Fruit fly (Drosophila melanogaster) whole organism, embryonic: ENCODE results near the gene CG16710.
A peak's percentile ranks its signal among the peaks of the same experiment; 100 is the strongest.

Source experiments
- CG1024 ChIP-seq: fragments of 200-800 bp; sonication (Bioruptor generic); IDR thresholded peaks from 2 replicates; pipeline ENCODE4 v1.3.6; 2022; ENCODE audit warnings: missing biosample characterization, missing genetic modification characterization
- CG10366 ChIP-seq: fragments of 200-800 bp; sonication (Bioruptor generic); IDR thresholded peaks from 2 replicates; pipeline ENCODE4 v1.3.6; 2022; ENCODE audit warnings: missing biosample characterization, missing genetic modification characterization
- CG12659 ChIP-seq: fragments of 200-800 bp; sonication (Bioruptor generic); optimal IDR thresholded peaks from 3 replicates; lab custom pipeline; 2017; ENCODE audit warnings: mild to moderate bottlenecking, missing biosample characterization, missing genetic modification reagents, missing genetic modification characterization
- CG13123 ChIP-seq: fragments of 200-800 bp; sonication (Bioruptor generic); optimal IDR thresholded peaks from 2 replicates; lab custom pipeline; 2016; ENCODE audit warnings: missing biosample characterization, missing genetic modification characterization
- CG13287 ChIP-seq: fragments of 200-800 bp; sonication (Bioruptor generic); IDR thresholded peaks from 2 replicates; pipeline ENCODE4 v1.3.6; 2022; ENCODE audit warnings: missing biosample characterization, missing genetic modification characterization; ENCODE audit not compliant: partially characterized antibody
- CG15479 ChIP-seq: fragments of 200-800 bp; sonication (Bioruptor generic); optimal IDR thresholded peaks from 3 replicates; lab custom pipeline; 2019; ENCODE audit warnings: missing biosample characterization, mild to moderate bottlenecking, missing genetic modification characterization, moderate library complexity
- CG15601 ChIP-seq: fragments of 200-800 bp; sonication (Bioruptor generic); optimal IDR thresholded peaks from 3 replicates; lab custom pipeline; 2019; ENCODE audit warnings: missing biosample characterization, mild to moderate bottlenecking, missing genetic modification characterization, moderate library complexity
- CG17802 ChIP-seq: fragments of 200-800 bp; sonication (Bioruptor generic); optimal IDR thresholded peaks from 2 replicates; lab custom pipeline; 2018; ENCODE audit warnings: missing biosample characterization, mild to moderate bottlenecking, missing genetic modification characterization, moderate library complexity
- CG18764 ChIP-seq: fragments of 200-800 bp; sonication (Bioruptor generic); optimal IDR thresholded peaks from 3 replicates; lab custom pipeline; 2016; ENCODE audit warnings: missing biosample characterization, missing genetic modification characterization
- CG2889 ChIP-seq: fragments of 200-800 bp; sonication (Bioruptor generic); IDR thresholded peaks from 3 replicates; pipeline ENCODE4 v1.3.6; 2022; ENCODE audit warnings: missing biosample characterization, missing genetic modification characterization
- CG33557 ChIP-seq: fragments of 200-800 bp; sonication (Bioruptor generic); optimal IDR thresholded peaks from 2 replicates; lab custom pipeline; 2019; ENCODE audit warnings: missing biosample characterization, mild to moderate bottlenecking, missing genetic modification characterization, moderate library complexity
- CG34376 ChIP-seq: fragments of 200-800 bp; sonication (Bioruptor generic); optimal IDR thresholded peaks from 2 replicates; lab custom pipeline; 2018; ENCODE audit warnings: missing biosample characterization, mild to moderate bottlenecking, missing genetic modification characterization
- CG4282 ChIP-seq: fragments of 200-800 bp; sonication (Bioruptor generic); optimal IDR thresholded peaks from 2 replicates; lab custom pipeline; 2016; ENCODE audit warnings: missing biosample characterization, missing genetic modification characterization
- CG4404 ChIP-seq: fragments of 200-800 bp; sonication (Bioruptor generic); IDR thresholded peaks from 2 replicates; pipeline ENCODE4 v1.3.6; 2022; ENCODE audit warnings: missing biosample characterization, missing genetic modification characterization
- CG4707 ChIP-seq: fragments of 200-800 bp; sonication (Bioruptor generic); optimal IDR thresholded peaks from 2 replicates; lab custom pipeline; 2018; ENCODE audit warnings: missing biosample characterization, mild to moderate bottlenecking, missing genetic modification characterization, moderate library complexity
- CG6683 ChIP-seq: fragments of 200-800 bp; sonication (Bioruptor generic); optimal IDR thresholded peaks from 2 replicates; lab custom pipeline; 2017; ENCODE audit warnings: missing biosample characterization, mild to moderate bottlenecking, missing genetic modification characterization, missing genetic modification reagents
- CG7271 ChIP-seq: fragments of 200-800 bp; sonication (Bioruptor generic); optimal IDR thresholded peaks from 2 replicates; lab custom pipeline; 2018; ENCODE audit warnings: missing biosample characterization, mild to moderate bottlenecking, missing genetic modification characterization, moderate library complexity
- CG7928 ChIP-seq: fragments of 200-800 bp; sonication (Bioruptor generic); optimal IDR thresholded peaks from 2 replicates; lab custom pipeline; 2017; ENCODE audit warnings: missing biosample characterization, mild to moderate bottlenecking, missing genetic modification characterization
- CG8281 ChIP-seq: fragments of 200-800 bp; sonication (Bioruptor generic); optimal IDR thresholded peaks from 2 replicates; lab custom pipeline; 2018; ENCODE audit warnings: missing biosample characterization, mild to moderate bottlenecking, missing genetic modification characterization, moderate library complexity
- CG9797 ChIP-seq: fragments of 200-800 bp; sonication (Bioruptor generic); optimal IDR thresholded peaks from 3 replicates; lab custom pipeline; 2018; ENCODE audit warnings: missing biosample characterization, mild to moderate bottlenecking, missing genetic modification characterization
- CrebB ChIP-seq: fragments of 200-800 bp; sonication (Bioruptor generic); optimal IDR thresholded peaks from 3 replicates; lab custom pipeline; 2018; ENCODE audit warnings: missing biosample characterization, mild to moderate bottlenecking, missing genetic modification characterization
- D ChIP-seq, 2 experiments: fragments of 200-800 bp in 1 of 2; fragments of >200 bp in 1 of 2; sonication (Bioruptor generic) in 1 of 2; optimal IDR thresholded peaks; 2 replicates in 1 of 2; 3 replicates in 1 of 2; lab custom pipeline; 2017; ENCODE audit warnings: mild to moderate bottlenecking in 1 of 2, missing biosample characterization in 1 of 2, missing genetic modification characterization in 1 of 2, missing genetic modification reagents in 1 of 2
- Dip2 ChIP-seq: fragments of 200-800 bp; sonication (Bioruptor generic); IDR thresholded peaks from 2 replicates; pipeline ENCODE4 v1.3.6; 2022; ENCODE audit warnings: missing biosample characterization, missing genetic modification characterization
- Doc3 ChIP-seq: fragments of 200-800 bp; sonication (Bioruptor generic); IDR thresholded peaks from 3 replicates; pipeline ENCODE4 v1.3.6; 2022; ENCODE audit warnings: missing biosample characterization, missing genetic modification characterization; ENCODE audit not compliant: partially characterized antibody
- GATAe ChIP-seq: fragments of 200-800 bp; sonication (Bioruptor generic); conservative IDR thresholded peaks from 2 replicates; pipeline ENCODE4 v1.3.6; 2022; ENCODE audit warnings: missing biosample characterization, missing genetic modification characterization
- MTF-1 ChIP-seq: fragments of 200-800 bp; sonication (Bioruptor generic); optimal IDR thresholded peaks from 2 replicates; lab custom pipeline; 2018; ENCODE audit warnings: missing biosample characterization, mild to moderate bottlenecking, missing genetic modification characterization, borderline replicate concordance
- Myb ChIP-seq: fragments of 200-800 bp; sonication (Bioruptor generic); optimal IDR thresholded peaks from 2 replicates; lab custom pipeline; 2016; ENCODE audit warnings: missing biosample characterization, missing genetic modification characterization
- Nf-YB ChIP-seq: fragments of 200-800 bp; sonication (Bioruptor generic); optimal IDR thresholded peaks from 3 replicates; lab custom pipeline; 2019; ENCODE audit warnings: missing biosample characterization, mild to moderate bottlenecking, missing genetic modification characterization, moderate library complexity
- Scr ChIP-seq: fragments of 200-800 bp; sonication (Bioruptor generic); IDR thresholded peaks from 2 replicates; pipeline ENCODE4 v1.3.6; 2022; ENCODE audit warnings: missing biosample characterization, missing genetic modification characterization; ENCODE audit not compliant: partially characterized antibody
- YL-1 ChIP-seq: fragments of 200-800 bp; sonication (Bioruptor generic); optimal IDR thresholded peaks from 3 replicates; lab custom pipeline; 2017; ENCODE audit warnings: missing biosample characterization, mild to moderate bottlenecking, missing genetic modification characterization
- ab ChIP-seq: fragments of 200-800 bp; sonication (Bioruptor generic); optimal IDR thresholded peaks from 2 replicates; lab custom pipeline; 2016; ENCODE audit warnings: missing biosample characterization, missing genetic modification characterization
- az2 ChIP-seq: fragments of 200-800 bp; sonication (Bioruptor generic); optimal IDR thresholded peaks from 3 replicates; lab custom pipeline; 2016; ENCODE audit warnings: missing biosample characterization, missing genetic modification characterization
- bowl ChIP-seq: fragments of 200-800 bp; sonication (Bioruptor generic); IDR thresholded peaks from 2 replicates; pipeline ENCODE4 v1.3.6; 2022; ENCODE audit warnings: missing biosample characterization, missing genetic modification characterization
- btn ChIP-seq: fragments of 200-800 bp; sonication (Bioruptor generic); optimal IDR thresholded peaks from 2 replicates; lab custom pipeline; 2016; ENCODE audit warnings: missing biosample characterization, missing genetic modification characterization
- cad ChIP-seq: fragments of >200 bp; optimal IDR thresholded peaks from 2 replicates; lab custom pipeline; 2017; ENCODE audit warnings: missing biosample characterization, missing genetic modification characterization
- disco-r ChIP-seq: fragments of 200-800 bp; sonication (Bioruptor generic); optimal IDR thresholded peaks from 2 replicates; lab custom pipeline; 2016; ENCODE audit warnings: missing biosample characterization, missing genetic modification characterization
- ewg ChIP-seq: fragments of 200-800 bp; sonication (Bioruptor generic); optimal IDR thresholded peaks from 3 replicates; lab custom pipeline; 2017; ENCODE audit warnings: mild to moderate bottlenecking, missing biosample characterization, missing genetic modification reagents, missing genetic modification characterization
- gcm2 ChIP-seq: fragments of 200-800 bp; sonication (Bioruptor generic); optimal IDR thresholded peaks from 2 replicates; lab custom pipeline; 2016; ENCODE audit warnings: missing biosample characterization, missing genetic modification characterization
- grau ChIP-seq: fragments of 200-800 bp; optimal IDR thresholded peaks from 3 replicates; lab custom pipeline; 2019; ENCODE audit warnings: missing biosample characterization, mild to moderate bottlenecking, missing genetic modification characterization, moderate library complexity
- her ChIP-seq: fragments of 200-800 bp; sonication (Bioruptor generic); optimal IDR thresholded peaks from 2 replicates; lab custom pipeline; 2016; ENCODE audit warnings: missing biosample characterization, missing genetic modification characterization
- kay ChIP-seq: fragments of 200-800 bp; sonication (Bioruptor generic); optimal IDR thresholded peaks from 2 replicates; lab custom pipeline; 2016; ENCODE audit warnings: missing biosample characterization, missing genetic modification characterization
- mam ChIP-seq: fragments of 200-800 bp; sonication (Bioruptor generic); optimal IDR thresholded peaks from 3 replicates; lab custom pipeline; 2016; ENCODE audit warnings: missing biosample characterization, missing genetic modification characterization
- schlank ChIP-seq: fragments of 200-800 bp; sonication (Bioruptor generic); optimal IDR thresholded peaks from 2 replicates; lab custom pipeline; 2018; ENCODE audit warnings: missing biosample characterization, mild to moderate bottlenecking, missing genetic modification characterization
- sisA ChIP-seq: fragments of 200-800 bp; sonication (Bioruptor generic); IDR thresholded peaks from 2 replicates; pipeline ENCODE4 v1.3.6; 2022; ENCODE audit warnings: missing biosample characterization, missing genetic modification characterization
- sob ChIP-seq: fragments of 200-800 bp; sonication (Bioruptor generic); IDR thresholded peaks from 2 replicates; pipeline ENCODE4 v1.3.6; 2022; ENCODE audit warnings: missing biosample characterization, missing genetic modification characterization
- sqz ChIP-seq: fragments of 200-800 bp; sonication (Bioruptor generic); optimal IDR thresholded peaks from 3 replicates; lab custom pipeline; 2018; ENCODE audit warnings: missing biosample characterization, mild to moderate bottlenecking, missing genetic modification characterization
- trh ChIP-seq: fragments of 200-800 bp; sonication (Bioruptor generic); optimal IDR thresholded peaks from 2 replicates; lab custom pipeline; 2016; ENCODE audit warnings: missing biosample characterization, missing genetic modification characterization
- tx ChIP-seq: fragments of 200-800 bp; sonication (Bioruptor generic); optimal IDR thresholded peaks from 2 replicates; lab custom pipeline; 2016; ENCODE audit warnings: missing biosample characterization, missing genetic modification characterization
- unc-4 ChIP-seq: fragments of 200-800 bp; sonication (Bioruptor generic); IDR thresholded peaks from 2 replicates; pipeline ENCODE4 v1.3.6; 2022; ENCODE audit warnings: missing biosample characterization, missing genetic modification characterization; ENCODE audit not compliant: partially characterized antibody
- zf30C ChIP-seq: fragments of 200-800 bp; sonication (Bioruptor generic); optimal IDR thresholded peaks from 3 replicates; lab custom pipeline; 2018; ENCODE audit warnings: missing biosample characterization, mild to moderate bottlenecking, missing genetic modification characterization

The CG16710 gene

DNA sequence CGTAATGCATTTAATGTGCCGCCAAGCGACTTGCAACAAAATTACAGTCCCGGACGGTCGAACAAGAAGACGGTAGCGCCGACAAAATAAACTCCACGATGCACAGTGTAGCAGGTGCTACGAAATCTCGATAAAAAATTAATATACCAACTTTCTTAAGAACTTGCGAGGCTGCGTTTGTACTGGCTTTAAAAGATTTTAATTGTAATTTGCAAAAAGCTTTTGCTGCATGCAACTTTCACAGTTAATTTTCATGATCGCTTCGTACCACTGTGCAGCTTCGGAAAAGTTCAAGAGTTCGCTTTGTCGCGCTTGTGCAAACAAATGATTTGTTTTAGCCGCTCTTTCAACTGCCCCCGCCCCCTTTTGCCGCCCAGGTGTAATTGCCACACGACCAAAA lies 36.1 kb upstream of the CG16710 start (continued):
- TF ChIP-seq CG8281: peak; percentile 32
- TF ChIP-seq CrebB: peak; percentile 30
- no peak for TF ChIP-seq CG34376 (GFP tag; lab: Kevin White, UChicago)
- TF ChIP-seq CG10366 (GFP tag; lab: Robert Waterston, UW): peak; percentile 86
- TF ChIP-seq CG7928 (GFP tag; lab: Kevin White, UChicago): peak; percentile 31
- peak; percentile 21 for TF ChIP-seq CG4282 (GFP tag; lab: Kevin White, UChicago)
- TF ChIP-seq grau (tag; lab: Kevin White, UChicago): peak; percentile 61
- TF ChIP-seq CG13123: no peak
- TF ChIP-seq CG7271: no peak
- no peak for TF ChIP-seq CG9797
- peak; percentile 51 for TF ChIP-seq CG4404 (GFP tag; lab: Robert Waterston, UW)
- TF ChIP-seq CG1024 (GFP tag; lab: Robert Waterston, UW): peak; percentile 65
- TF ChIP-seq CG33557 (GFP tag; lab: Kevin White, UChicago): no peak
- no peak for TF ChIP-seq Scr (GFP tag; lab: Robert Waterston, UW)
- TF ChIP-seq gcm2 (GFP tag; lab: Kevin White, UChicago): peak; percentile 49
- TF ChIP-seq CG12659 (GFP tag; lab: Kevin White, UChicago): peak; percentile 54
- peak; percentile 67 for TF ChIP-seq sob (GFP tag; lab: Robert Waterston, UW)
- TF ChIP-seq mam (GFP tag; lab: Kevin White, UChicago): peak; percentile 69
- no peak for TF ChIP-seq CG6683
- no peak for TF ChIP-seq sqz (GFP tag; lab: Kevin White, UChicago)
- TF ChIP-seq her (GFP tag; lab: Kevin White, UChicago): peak; percentile 42
- TF ChIP-seq Nf-YB (GFP tag; lab: Kevin White, UChicago): no peak
- peak; percentile 28 for TF ChIP-seq Myb (GFP tag; lab: Kevin White, UChicago)
- TF ChIP-seq ewg (GFP tag; lab: Kevin White, UChicago): peak; percentile 63
- peak; percentile 32 for TF ChIP-seq ab (GFP tag; lab: Kevin White, UChicago)
- TF ChIP-seq D (optimal IDR thresholded peaks at IDR 0.05; lab: Kevin White, UChicago): no peak
- TF ChIP-seq D (GFP tag; optimal IDR thresholded peaks at IDR 0.05; lab: Kevin White, UChicago): peak; percentile 65
- no peak for TF ChIP-seq Doc3
- TF ChIP-seq YL-1 (GFP tag; lab: Kevin White, UChicago): no peak
- peak; percentile 44; the same call in 1 of the 2 replicates for TF ChIP-seq bowl (GFP tag; lab: Robert Waterston, UW)
- peak; percentile 62 for TF ChIP-seq CG17802 (tag; lab: Kevin White, UChicago)
- no peak for TF ChIP-seq CG13287 (GFP tag; lab: Robert Waterston, UW)
- TF ChIP-seq CG15479 (GFP tag; lab: Kevin White, UChicago): no peak
- no peak for TF ChIP-seq GATAe (GFP tag; lab: Robert Waterston, UW)
- TF ChIP-seq CG4707: peak; percentile 54
- TF ChIP-seq az2 (GFP tag; lab: Kevin White, UChicago): peak; percentile 80
- TF ChIP-seq zf30C (GFP tag; lab: Kevin White, UChicago): no peak
- TF ChIP-seq CG15601 (tag; lab: Kevin White, UChicago): peak; percentile 31
- peak; percentile 62 for TF ChIP-seq tx (GFP tag; lab: Kevin White, UChicago)
- TF ChIP-seq sisA: peak; percentile 84
- no peak for TF ChIP-seq kay (GFP tag; lab: Kevin White, UChicago)
- TF ChIP-seq cad (GFP tag; lab: Kevin White, UChicago): no peak
- 0 out of 2 replicates have a peak, but pooled peaks have one; percentile 13 for TF ChIP-seq Dip2 (GFP tag; lab: Robert Waterston, UW)
- TF ChIP-seq schlank (tag; lab: Kevin White, UChicago): no peak
- TF ChIP-seq disco-r (GFP tag; lab: Kevin White, UChicago): no peak
- peak; percentile 36 for TF ChIP-seq btn
- TF ChIP-seq CG18764 (GFP tag; lab: Kevin White, UChicago): peak; percentile 34
- TF ChIP-seq MTF-1 (GFP tag; lab: Kevin White, UChicago): peak; percentile 6
- TF ChIP-seq unc-4: no peak
- TF ChIP-seq trh (GFP tag; lab: Kevin White, UChicago): no peak
- 0 out of 3 replicates have a peak, but pooled peaks have one; percentile 43 for TF ChIP-seq CG2889 (GFP tag; lab: Robert Waterston, UW)
